Worm (Caenorhabditis elegans) whole organism, L4 larva: ENCODE data around the gene srw-15.

Source experiments
- F10B5.3 ChIP-seq: sonication (generic microtip); optimal IDR thresholded peaks from 2 replicates; lab custom pipeline; 2016; ENCODE audit warnings: mild to moderate bottlenecking, missing genetic modification characterization, missing compliant biosample characterization
- aha-1 ChIP-seq: fragments of 150-350 bp; peaks from one replicate; lab custom pipeline; 2014; ENCODE audit warnings: missing biosample characterization, missing genetic modification characterization
- aly-2 ChIP-seq: sonication (generic microtip); optimal IDR thresholded peaks from 2 replicates; lab custom pipeline; 2018; ENCODE audit warnings: missing biosample characterization, missing genetic modification characterization
- ama-1 ChIP-seq: fragments of 150-350 bp; optimal IDR thresholded peaks from 2 replicates; lab custom pipeline; 2014; ENCODE audit warnings: inconsistent platforms, mixed read lengths
- ceh-62 ChIP-seq: sonication (generic microtip); optimal IDR thresholded peaks from 2 replicates; lab custom pipeline; 2017; ENCODE audit warnings: missing biosample characterization, missing genetic modification characterization
- ces-1 ChIP-seq: fragments of 150-350 bp; sonication (generic microtip); optimal IDR thresholded peaks from 4 replicates; lab custom pipeline; 2014; ENCODE audit warnings: missing biosample characterization, missing genetic modification reagents, missing genetic modification characterization
- daf-8 ChIP-seq: fragments of 200-800 bp; sonication (Bioruptor generic); IDR thresholded peaks from 2 replicates; pipeline ENCODE4 v1.3.6; 2022; ENCODE audit warnings: missing genetic modification characterization, missing compliant biosample characterization
- dmd-8 ChIP-seq: fragments of 200-800 bp; sonication (Bioruptor generic); IDR thresholded peaks from 2 replicates; pipeline ENCODE4 v1.3.6; 2022; ENCODE audit warnings: missing genetic modification characterization, missing compliant biosample characterization
- dmd-9 ChIP-seq: fragments of 200-800 bp; sonication (Bioruptor generic); IDR thresholded peaks from 2 replicates; pipeline ENCODE4 v1.3.6; 2022; ENCODE audit warnings: missing genetic modification reagents, missing genetic modification characterization, missing compliant biosample characterization
- duxl-1 ChIP-seq: sonication (generic microtip); optimal IDR thresholded peaks from 2 replicates; lab custom pipeline; 2016; ENCODE audit warnings: mild to moderate bottlenecking, missing genetic modification characterization, moderate library complexity, missing compliant biosample characterization; ENCODE audit not compliant: poor library complexity
- hif-1 ChIP-seq, 2 experiments: sonication (generic microtip); optimal IDR thresholded peaks; 2 replicates each; lab custom pipeline; 2016 to 2017; ENCODE audit warnings: missing compliant biosample characterization in 2 of 2, missing genetic modification characterization in 2 of 2, missing genetic modification reagents in 2 of 2, missing genotype in 2 of 2, mild to moderate bottlenecking in 1 of 2
- madf-5 ChIP-seq, 2 experiments: fragments of 200-800 bp; sonication (Bioruptor generic); IDR thresholded peaks; 2 replicates each; pipeline ENCODE4 v1.3.6; 2022; ENCODE audit warnings: missing compliant biosample characterization in 2 of 2, missing genetic modification characterization in 2 of 2
- madf-9 ChIP-seq: fragments of 200-800 bp; sonication (Bioruptor generic); conservative IDR thresholded peaks from 2 replicates; pipeline ENCODE4 v1.3.6; 2022; ENCODE audit warnings: missing genetic modification reagents, missing genetic modification characterization, missing compliant biosample characterization
- mep-1 ChIP-seq: fragments of 150-350 bp; sonication (generic microtip); optimal IDR thresholded peaks from 3 replicates; lab custom pipeline; 2014; ENCODE audit warnings: missing biosample characterization, missing genetic modification characterization
- mxl-2 ChIP-seq: fragments of 200-800 bp; sonication (Bioruptor generic); conservative IDR thresholded peaks from 2 replicates; pipeline ENCODE4 v1.3.6; 2022; ENCODE audit warnings: missing genetic modification reagents, missing genetic modification characterization, missing compliant biosample characterization
- nhr-11 ChIP-seq: fragments of 150-350 bp; optimal IDR thresholded peaks from 2 replicates; lab custom pipeline; 2014; ENCODE audit warnings: missing biosample characterization, missing genetic modification characterization
- nhr-111 ChIP-seq: fragments of 200-800 bp; sonication (Bioruptor generic); optimal IDR thresholded peaks from 2 replicates; lab custom pipeline; 2018; ENCODE audit warnings: mild to moderate bottlenecking, missing genetic modification characterization, missing compliant biosample characterization
- nhr-42 ChIP-seq: fragments of 200-800 bp; sonication (Bioruptor generic); IDR thresholded peaks from 2 replicates; pipeline ENCODE4 v1.3.6; 2022; ENCODE audit warnings: missing genetic modification characterization, missing compliant biosample characterization
- snpc-1.2 ChIP-seq: fragments of 200-800 bp; sonication (Bioruptor generic); IDR thresholded peaks from 2 replicates; pipeline ENCODE4 v1.3.6; 2022; ENCODE audit warnings: missing genetic modification reagents, missing genetic modification characterization, missing compliant biosample characterization
- spr-3 ChIP-seq: fragments of 200-800 bp; sonication (Bioruptor generic); optimal IDR thresholded peaks from 2 replicates; lab custom pipeline; 2018; ENCODE audit warnings: mild to moderate bottlenecking, missing genetic modification characterization, missing compliant biosample characterization
- tag-97 ChIP-seq: fragments of 200-800 bp; sonication (Bioruptor generic); IDR thresholded peaks from 2 replicates; pipeline ENCODE4 v1.3.6; 2022; ENCODE audit warnings: missing genetic modification characterization, missing compliant biosample characterization
- unc-39 ChIP-seq: sonication (generic microtip); optimal IDR thresholded peaks from 2 replicates; lab custom pipeline; 2017; ENCODE audit warnings: missing biosample characterization, missing genetic modification characterization
- unc-62 ChIP-seq, 3 experiments: fragments of 150-350 bp in 1 of 3; sonication (generic microtip); optimal IDR thresholded peaks in 2 of 3; peaks in 1 of 3; 1 replicate in 1 of 3; 2 replicates in 2 of 3; lab custom pipeline; 2014 to 2017; ENCODE audit warnings: missing biosample characterization in 3 of 3, missing genetic modification characterization in 3 of 3, missing genetic modification reagents in 3 of 3, missing genotype in 1 of 3
- zfp-3 ChIP-seq: fragments of 200-800 bp; sonication (Bioruptor generic); conservative IDR thresholded peaks from 2 replicates; pipeline ENCODE4 v1.3.6; 2022; ENCODE audit warnings: missing genetic modification reagents, missing genetic modification characterization, missing compliant biosample characterization

Gene srw-15

ce11 chrV:15276915-15277314, 46.6 kb downstream of the srw-15 start, which contains the start of gene srw-17:
Gene srw-17 (minus strand): TSS chrV:15277015.
- TF ChIP-seq nhr-42 (GFP tag; lab: Robert Waterston, UW) (no peak), ces-1 (GFP tag; lab: Kevin White, UChicago) (no peak), nhr-11 (tag; lab: Kevin White, UChicago) (peak; percentile 19), aha-1 (tag; lab: Kevin White, UChicago) (no peak), spr-3 (GFP tag; lab: Kevin White, UChicago) (no peak), ceh-62 (tag; lab: Kevin White, UChicago) (no peak)

DNA sequence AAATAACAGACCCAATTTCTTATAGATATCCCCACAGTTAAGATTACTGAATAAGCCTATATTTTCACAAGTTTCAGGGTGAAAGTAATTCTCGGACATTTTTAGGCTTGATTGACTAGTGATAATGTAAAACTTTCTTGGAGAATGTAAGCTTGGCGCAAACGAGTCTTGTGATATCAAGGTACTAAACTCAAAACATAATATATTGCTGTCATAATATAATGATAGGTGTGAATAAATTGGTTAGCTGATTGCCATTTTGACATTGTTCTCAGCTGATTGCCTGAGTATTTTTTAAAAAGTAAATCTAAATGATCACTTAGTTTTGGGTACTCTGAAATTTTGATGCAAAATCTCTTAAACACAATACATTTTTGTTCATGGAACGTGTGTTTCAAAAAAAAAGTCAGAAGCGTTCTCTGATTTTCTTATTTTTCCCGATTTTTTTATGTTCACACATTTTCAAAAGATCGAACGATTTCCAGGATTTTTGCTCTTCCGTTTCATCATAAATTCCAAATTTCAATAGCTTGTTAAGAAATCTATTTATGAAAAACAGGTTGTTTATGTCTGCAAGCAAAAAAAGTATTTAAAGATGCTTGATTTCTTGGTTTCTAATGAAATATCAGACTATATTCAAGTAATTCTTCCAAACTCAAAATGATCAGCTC, 51.1 kb downstream of the srw-15 start, which contains the start of the genes srw-19 and srx-51:
Gene srw-19 (minus strand): TSS at position 101 of the 671 bp plus-strand sequence.
Gene srx-51 (plus strand): TSS at position 621 of the 671 bp plus-strand sequence.
- TF ChIP-seq dmd-8, result no peak
- no peak for TF ChIP-seq unc-62 (GFP tag; optimal IDR thresholded peaks at IDR 0.05 in 1 of 2; lab: Kevin White, UChicago)
- TF ChIP-seq unc-62 (tag; optimal IDR thresholded peaks at IDR 0.05; lab: Kevin White, UChicago), result no peak
- no peak for TF ChIP-seq ama-1 (lab: Kevin White, UChicago)
- no peak for TF ChIP-seq dmd-9
- TF ChIP-seq hif-1 (tag; optimal IDR thresholded peaks at IDR 0.05; lab: Kevin White, UChicago), result no peak
- TF ChIP-seq mxl-2 (GFP tag; lab: Robert Waterston, UW), result no peak
- no peak for TF ChIP-seq zfp-3 (GFP tag; lab: Robert Waterston, UW)
- TF ChIP-seq tag-97 (GFP tag; lab: Robert Waterston, UW), result no peak
- no peak for TF ChIP-seq daf-8 (GFP tag; lab: Robert Waterston, UW)
- no peak for TF ChIP-seq duxl-1
- no peak for TF ChIP-seq mep-1 (tag; lab: Kevin White, UChicago)
- no peak for TF ChIP-seq unc-39 (tag; lab: Kevin White, UChicago)
- TF ChIP-seq madf-5 (GFP tag; IDR thresholded peaks at IDR 0.05; lab: Robert Waterston, UW), result no peak
- TF ChIP-seq snpc-1.2 (GFP tag; lab: Robert Waterston, UW), result no peak
- TF ChIP-seq ces-1 (GFP tag; lab: Kevin White, UChicago), result no peak
- TF ChIP-seq aly-2 (tag; lab: Kevin White, UChicago), result no peak
- TF ChIP-seq nhr-111, result no peak
- TF ChIP-seq F10B5.3 (tag; lab: Kevin White, UChicago), result no peak
- TF ChIP-seq madf-9 (GFP tag; lab: Robert Waterston, UW), result no peak
